Worm (Caenorhabditis elegans) whole organism, early embryonic: Measurements from ENCODE around the gene gnrr-4.

Experiments used
- B0310.2 ChIP-seq: sonication (generic microtip); optimal IDR thresholded peaks from 2 replicates; lab custom pipeline; 2016; ENCODE audit warnings: mild to moderate bottlenecking, missing genetic modification characterization, missing compliant biosample characterization
- F13C5.2 ChIP-seq: sonication (generic microtip); optimal IDR thresholded peaks from 2 replicates; lab custom pipeline; 2017; ENCODE audit warnings: mild to moderate bottlenecking, missing genetic modification characterization, inconsistent platforms, missing compliant biosample characterization
- ama-1 ChIP-seq: fragments of 150-350 bp; optimal IDR thresholded peaks from 2 replicates; lab custom pipeline; 2014
- ceh-36 ChIP-seq: sonication (generic microtip); optimal IDR thresholded peaks from 2 replicates; lab custom pipeline; 2016; ENCODE audit warnings: missing genetic modification characterization, inconsistent platforms, missing compliant biosample characterization
- sea-1 ChIP-seq: fragments of 200-800 bp; sonication (Bioruptor generic); conservative IDR thresholded peaks from 2 replicates; pipeline ENCODE4 v1.3.6; 2022; ENCODE audit warnings: missing genetic modification characterization, missing compliant biosample characterization

DNA sequence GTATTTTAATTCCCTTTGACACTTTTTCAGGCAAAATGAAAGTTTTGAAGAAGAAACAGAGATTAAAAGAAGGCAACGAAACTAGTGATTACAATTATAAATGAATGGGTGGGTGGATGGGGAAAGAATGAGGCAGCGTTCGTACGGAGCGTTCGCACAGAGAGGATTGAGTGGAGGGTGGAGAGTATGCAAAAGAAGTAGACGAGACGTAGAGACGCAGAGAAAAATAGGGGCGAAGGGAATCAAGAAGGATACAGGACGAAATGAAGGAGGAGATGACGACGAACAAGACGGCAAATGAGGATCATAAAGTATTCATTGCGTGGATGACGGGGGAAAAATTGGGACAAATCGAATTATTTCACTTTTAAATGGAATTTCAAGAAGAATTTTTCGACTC is 21.6 kb upstream of the gnrr-4 start:
- TF ChIP-seq sea-1 (GFP tag; lab: Robert Waterston, UW): no peak
- no peak for TF ChIP-seq ama-1 (lab: Kevin White, UChicago)
- no peak for TF ChIP-seq F13C5.2
- no peak for TF ChIP-seq B0310.2 (tag; lab: Kevin White, UChicago)
- no peak for TF ChIP-seq ceh-36 (tag; lab: Kevin White, UChicago)
